Worm (Caenorhabditis elegans) whole organism, young adult: ENCODE results near the gene gcc-2.

Experiments used
- B0261.1 ChIP-seq: sonication (generic microtip); optimal IDR thresholded peaks from 2 replicates; lab custom pipeline; 2016; ENCODE audit warnings: mild to moderate bottlenecking, missing genetic modification characterization, moderate library complexity, missing compliant biosample characterization
- C17E4.6 ChIP-seq: fragments of 200-800 bp; sonication (Bioruptor generic); IDR thresholded peaks from 2 replicates; pipeline ENCODE4 v1.3.6; 2022; ENCODE audit warnings: missing genetic modification reagents, missing genetic modification characterization, missing compliant biosample characterization
- F23B12.7 ChIP-seq: sonication (generic microtip); optimal IDR thresholded peaks from 2 replicates; lab custom pipeline; 2017; ENCODE audit warnings: missing genetic modification characterization, mild to moderate bottlenecking, missing compliant biosample characterization, antibody characterized with exemption, moderate library complexity; ENCODE audit not compliant: insufficient read depth
- F57A8.1 ChIP-seq: fragments of 200-800 bp; sonication (Bioruptor generic); optimal IDR thresholded peaks from 2 replicates; lab custom pipeline; 2018; ENCODE audit warnings: mild to moderate bottlenecking, missing genetic modification characterization, moderate library complexity, missing compliant biosample characterization
- T07F8.4 ChIP-seq: sonication (generic microtip); optimal IDR thresholded peaks from 2 replicates; lab custom pipeline; 2016; ENCODE audit warnings: mild to moderate bottlenecking, missing genetic modification characterization, moderate library complexity, missing compliant biosample characterization
- T26A5.8 ChIP-seq: sonication (generic microtip); optimal IDR thresholded peaks from 2 replicates; lab custom pipeline; 2016; ENCODE audit warnings: missing genetic modification characterization, missing compliant biosample characterization
- Y53F4B.3 ChIP-seq: fragments of 200-800 bp; sonication (Bioruptor generic); IDR thresholded peaks from 2 replicates; pipeline ENCODE4 v1.3.6; 2022; ENCODE audit warnings: missing genetic modification reagents, missing genetic modification characterization, missing compliant biosample characterization
- Y56A3A.18 ChIP-seq: fragments of 200-800 bp; sonication (Bioruptor generic); IDR thresholded peaks from 2 replicates; pipeline ENCODE4 v1.3.6; 2022; ENCODE audit warnings: missing genetic modification reagents, missing genetic modification characterization, missing compliant biosample characterization
- Y95B8A.8 ChIP-seq: fragments of 200-800 bp; sonication (Bioruptor generic); IDR thresholded peaks from 2 replicates; pipeline ENCODE4 v1.3.6; 2022; ENCODE audit warnings: missing genetic modification reagents, missing genetic modification characterization, missing compliant biosample characterization
- ZK185.1 ChIP-seq: sonication (generic microtip); optimal IDR thresholded peaks from 2 replicates; lab custom pipeline; 2016; ENCODE audit warnings: mild to moderate bottlenecking, missing genetic modification characterization, missing compliant biosample characterization; ENCODE audit not compliant: poor library complexity, severe bottlenecking
- aptf-2 ChIP-seq: fragments of 200-800 bp; sonication (Bioruptor generic); conservative IDR thresholded peaks from 2 replicates; pipeline ENCODE4 v1.3.6; 2022; ENCODE audit warnings: missing genetic modification reagents, missing genetic modification characterization, missing compliant biosample characterization
- athp-1 ChIP-seq: sonication (generic microtip); optimal IDR thresholded peaks from 2 replicates; lab custom pipeline; 2017; ENCODE audit warnings: mild to moderate bottlenecking, missing genetic modification characterization, missing compliant biosample characterization
- ceh-79 ChIP-seq: sonication (generic microtip); optimal IDR thresholded peaks from 2 replicates; lab custom pipeline; 2017; ENCODE audit warnings: mild to moderate bottlenecking, missing genetic modification characterization, missing compliant biosample characterization
- chd-7 ChIP-seq: sonication (generic microtip); optimal IDR thresholded peaks from 2 replicates; lab custom pipeline; 2016; ENCODE audit warnings: mild to moderate bottlenecking, missing genetic modification characterization, moderate library complexity, missing compliant biosample characterization
- dpl-1 ChIP-seq: fragments of 150-350 bp; optimal IDR thresholded peaks from 2 replicates; lab custom pipeline; 2014; ENCODE audit warnings: missing biosample characterization, missing genetic modification reagents, missing genetic modification characterization
- efl-1 ChIP-seq: fragments of 150-350 bp; optimal IDR thresholded peaks from 2 replicates; lab custom pipeline; 2014; ENCODE audit warnings: missing biosample characterization, missing genetic modification reagents, missing genetic modification characterization
- egl-18 ChIP-seq: fragments of 200-800 bp; sonication (Bioruptor generic); IDR thresholded peaks from 2 replicates; pipeline ENCODE4 v1.3.6; 2022; ENCODE audit warnings: missing genetic modification reagents, missing genetic modification characterization, missing compliant biosample characterization
- egrh-3 ChIP-seq: fragments of 200-800 bp; sonication (Bioruptor generic); IDR thresholded peaks from 2 replicates; pipeline ENCODE4 v1.3.6; 2022; ENCODE audit warnings: missing genetic modification reagents, missing genetic modification characterization, missing compliant biosample characterization
- hlh-26 ChIP-seq: fragments of 200-800 bp; sonication (Bioruptor generic); conservative IDR thresholded peaks from 2 replicates; pipeline ENCODE4 v1.3.6; 2022; ENCODE audit warnings: missing genetic modification reagents, missing genetic modification characterization, missing compliant biosample characterization
- hmg-1.2 ChIP-seq: fragments of 200-800 bp; sonication (Bioruptor generic); IDR thresholded peaks from 2 replicates; pipeline ENCODE4 v1.3.6; 2022; ENCODE audit warnings: missing genetic modification reagents, missing genetic modification characterization, missing compliant biosample characterization
- hsf-1 ChIP-seq: fragments of 200-800 bp; sonication (Bioruptor generic); IDR thresholded peaks from 2 replicates; pipeline ENCODE4 v1.3.6; 2022; ENCODE audit warnings: missing genetic modification reagents, missing genetic modification characterization, missing compliant biosample characterization
- lag-1 ChIP-seq: fragments of 200-800 bp; sonication (Bioruptor generic); IDR thresholded peaks from 2 replicates; pipeline ENCODE4 v1.3.6; 2022; ENCODE audit warnings: missing genetic modification reagents, missing genetic modification characterization, missing compliant biosample characterization
- lin-26 ChIP-seq: fragments of 200-800 bp; sonication (Bioruptor generic); IDR thresholded peaks from 2 replicates; pipeline ENCODE4 v1.3.6; 2022; ENCODE audit warnings: missing genetic modification reagents, missing genetic modification characterization, missing compliant biosample characterization
- lin-35 ChIP-seq, 3 experiments: fragments of 150-350 bp in 2 of 3; sonication (generic microtip) in 1 of 3; optimal IDR thresholded peaks; 2 replicates each; lab custom pipeline; 2014 to 2018; ENCODE audit warnings: missing biosample characterization in 3 of 3, missing genetic modification characterization in 3 of 3, missing genetic modification reagents in 3 of 3
- lin-54 ChIP-seq: fragments of 200-800 bp; sonication (Bioruptor generic); optimal IDR thresholded peaks from 2 replicates; lab custom pipeline; 2018; ENCODE audit warnings: mild to moderate bottlenecking, missing genetic modification characterization, missing compliant biosample characterization
- madf-10 ChIP-seq: sonication (generic microtip); optimal IDR thresholded peaks from 2 replicates; lab custom pipeline; 2016; ENCODE audit warnings: mild to moderate bottlenecking, missing genetic modification characterization, missing compliant biosample characterization
- madf-3 ChIP-seq: fragments of 200-800 bp; sonication (Bioruptor generic); IDR thresholded peaks from 2 replicates; pipeline ENCODE4 v1.3.6; 2022; ENCODE audit warnings: missing genetic modification reagents, missing genetic modification characterization, missing compliant biosample characterization
- madf-8 ChIP-seq: fragments of 200-800 bp; sonication (Bioruptor generic); conservative IDR thresholded peaks from 2 replicates; pipeline ENCODE4 v1.3.6; 2022; ENCODE audit warnings: missing genetic modification reagents, missing genetic modification characterization, missing compliant biosample characterization
- mes-4 ChIP-seq: sonication (generic microtip); optimal IDR thresholded peaks from 2 replicates; lab custom pipeline; 2016; ENCODE audit warnings: missing genotype, missing genetic modification characterization, missing compliant biosample characterization
- nfya-1 ChIP-seq: sonication (generic microtip); optimal IDR thresholded peaks from 2 replicates; lab custom pipeline; 2017; ENCODE audit warnings: antibody characterized with exemption, missing compliant biosample characterization, missing genetic modification characterization, borderline replicate concordance; ENCODE audit not compliant: insufficient read depth
- nhr-120 ChIP-seq: fragments of 200-800 bp; sonication (Bioruptor generic); IDR thresholded peaks from 2 replicates; pipeline ENCODE4 v1.3.6; 2022; ENCODE audit warnings: missing genetic modification characterization, missing compliant biosample characterization
- nhr-80 ChIP-seq: sonication (generic microtip); optimal IDR thresholded peaks from 2 replicates; lab custom pipeline; 2016; ENCODE audit warnings: missing genetic modification characterization, missing compliant biosample characterization
- pbrm-1 ChIP-seq: fragments of 200-800 bp; sonication (Bioruptor generic); IDR thresholded peaks from 2 replicates; pipeline ENCODE4 v1.3.6; 2022; ENCODE audit warnings: missing genetic modification reagents, missing genetic modification characterization, missing compliant biosample characterization
- rec-8 ChIP-seq, 2 experiments: sonication (generic microtip); optimal IDR thresholded peaks; 2 replicates each; lab custom pipeline; 2016; ENCODE audit warnings: mild to moderate bottlenecking in 2 of 2, missing genetic modification characterization in 2 of 2, missing genetic modification reagents in 2 of 2, missing genotype in 2 of 2, missing biosample characterization in 1 of 2, missing compliant biosample characterization in 1 of 2, moderate library complexity in 1 of 2
- rpc-1 ChIP-seq, 2 experiments: fragments of 150-350 bp in 1 of 2; sonication (generic microtip) in 1 of 2; optimal IDR thresholded peaks; 2 replicates each; lab custom pipeline; 2014 to 2018; ENCODE audit warnings: missing biosample characterization in 1 of 2, missing genetic modification characterization in 1 of 2, missing genetic modification reagents in 1 of 2, missing genotype in 1 of 2
- snpc-1.1 ChIP-seq: sonication (generic microtip); optimal IDR thresholded peaks from 2 replicates; lab custom pipeline; 2017; ENCODE audit warnings: missing genetic modification characterization, mild to moderate bottlenecking, missing compliant biosample characterization, antibody characterized with exemption, moderate library complexity, missing genotype, missing genetic modification reagents; ENCODE audit not compliant: insufficient read depth
- snpc-4 ChIP-seq, 5 experiments: fragments of 150-350 bp in 1 of 5; sonication (generic microtip) in 4 of 5; optimal IDR thresholded peaks; 2 replicates each; lab custom pipeline; 2014 to 2018; ENCODE audit warnings: missing genetic modification characterization in 5 of 5, missing biosample characterization in 3 of 5, antibody characterized with exemption in 2 of 5, mild to moderate bottlenecking in 2 of 5, missing compliant biosample characterization in 2 of 5, missing genotype in 2 of 5, moderate library complexity in 2 of 5, missing genetic modification reagents in 1 of 5
- sptf-2 ChIP-seq: fragments of 200-800 bp; sonication (Bioruptor generic); optimal IDR thresholded peaks from 2 replicates; lab custom pipeline; 2018; ENCODE audit warnings: mild to moderate bottlenecking, missing genetic modification characterization, missing compliant biosample characterization
- tbx-9 ChIP-seq: sonication (generic microtip); optimal IDR thresholded peaks from 2 replicates; lab custom pipeline; 2016; ENCODE audit warnings: borderline replicate concordance, missing genetic modification characterization, inconsistent platforms, missing compliant biosample characterization
- unc-130 ChIP-seq: sonication (generic microtip); optimal IDR thresholded peaks from 2 replicates; lab custom pipeline; 2016; ENCODE audit warnings: missing genetic modification reagents, missing genetic modification characterization, missing compliant biosample characterization
- unc-62 ChIP-seq: fragments of 150-350 bp; optimal IDR thresholded peaks from 2 replicates; lab custom pipeline; 2014; ENCODE audit warnings: missing biosample characterization, missing genetic modification reagents, missing genetic modification characterization
- zim-3 ChIP-seq: sonication (generic microtip); optimal IDR thresholded peaks from 2 replicates; lab custom pipeline; 2017; ENCODE audit warnings: mild to moderate bottlenecking, missing genetic modification characterization, moderate library complexity, missing compliant biosample characterization
- ztf-22 ChIP-seq: fragments of 200-800 bp; sonication (Bioruptor generic); optimal IDR thresholded peaks from 2 replicates; lab custom pipeline; 2018; ENCODE audit warnings: mild to moderate bottlenecking, missing genetic modification characterization, moderate library complexity, missing compliant biosample characterization

Gene gcc-2

DNA sequence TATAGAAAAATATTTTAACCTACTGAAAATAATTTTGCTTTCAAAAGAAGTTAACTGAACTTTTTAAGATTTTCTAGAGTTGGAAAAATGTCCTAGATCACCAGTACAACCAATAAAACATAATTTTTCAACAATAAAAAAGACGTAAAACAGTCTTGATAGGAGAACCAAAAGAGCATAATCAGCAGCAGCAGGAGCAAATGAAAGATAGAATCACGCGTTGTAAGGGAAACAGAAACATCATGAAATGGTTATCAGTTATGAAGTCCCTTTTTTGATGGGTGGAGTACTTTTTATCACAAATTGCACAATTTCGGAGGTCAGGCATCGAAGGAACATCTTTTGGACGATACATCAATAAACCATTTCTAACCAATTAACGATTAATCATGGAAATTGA lies 40.0 kb downstream of the gcc-2 start:
- TF ChIP-seq unc-62 (GFP tag; lab: Kevin White, UChicago) = no peak
- no peak for TF ChIP-seq snpc-4 (GFP tag; optimal IDR thresholded peaks at IDR 0.05; lab: Kevin White, UChicago)
- peak in 1 of 4 experiments; percentile 44 for TF ChIP-seq snpc-4 (tag; optimal IDR thresholded peaks at IDR 0.05; lab: Kevin White, UChicago)
- peak; percentile 92 for TF ChIP-seq nhr-80
- TF ChIP-seq nfya-1 (tag; lab: Kevin White, UChicago) = no peak
- TF ChIP-seq ceh-79 (tag; lab: Kevin White, UChicago) = no peak

DNA sequence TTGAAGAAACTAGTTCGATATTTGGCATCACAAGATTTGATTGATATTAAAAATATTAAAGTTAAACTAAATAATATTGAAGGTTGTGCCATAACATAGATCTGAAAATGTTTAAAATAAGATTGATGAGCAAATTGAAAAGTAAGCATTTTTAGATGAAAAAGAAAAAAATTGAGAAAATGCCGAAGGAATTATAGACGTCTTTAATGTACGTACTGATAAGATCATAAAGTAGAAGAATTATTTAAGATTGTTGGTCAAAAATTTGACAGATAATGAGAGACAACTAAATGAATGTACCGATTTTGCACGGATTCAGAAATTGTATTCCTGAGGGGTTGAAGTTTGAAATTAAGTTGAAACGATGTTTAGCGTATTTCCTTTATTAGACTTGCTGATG lies 41.8 kb downstream of the gcc-2 start, which contains the start of gene ncx-7:
Gene ncx-7 (minus strand): TSS at position 101 of the 400 bp plus-strand sequence.
- TF ChIP-seq nhr-80 (peak; percentile 33), aptf-2 (no peak)

- TF ChIP-seq chd-7 (no peak), Y56A3A.18 (GFP tag; lab: Robert Waterston, UW) (peak; percentile 78; the same call in 1 of the 2 replicates), rpc-1 (optimal IDR thresholded peaks at IDR 0.05; lab: Kevin White, UChicago) (no peak), rpc-1 (tag; optimal IDR thresholded peaks at IDR 0.05; lab: Kevin White, UChicago) (peak; percentile 7), T07F8.4 (tag; lab: Kevin White, UChicago) (no peak), lag-1 (no peak), madf-8 (GFP tag; lab: Robert Waterston, UW) (peak; percentile 37; the same call in 1 of the 2 replicates), lin-26 (no peak), pbrm-1 (GFP tag; lab: Robert Waterston, UW) (peak; percentile 95), snpc-1.1 (tag; lab: Kevin White, UChicago) (peak; percentile 99), B0261.1 (tag; lab: Kevin White, UChicago) (no peak), dpl-1 (GFP tag; lab: Kevin White, UChicago) (no peak), F23B12.7 (tag; lab: Kevin White, UChicago) (peak; percentile 84), nhr-120 (GFP tag; lab: Robert Waterston, UW) (no peak), rec-8 (tag; optimal IDR thresholded peaks at IDR 0.05; lab: Kevin White, UChicago) (peak in 1 of 2 experiments; percentile 41), efl-1 (GFP tag; lab: Kevin White, UChicago) (peak; percentile 9), T26A5.8 (tag; lab: Kevin White, UChicago) (no peak), Y53F4B.3 (no peak), ztf-22 (GFP tag; lab: Kevin White, UChicago) (no peak), madf-3 (GFP tag; lab: Robert Waterston, UW) (no peak), ZK185.1 (tag; lab: Kevin White, UChicago) (peak; percentile 72), egl-18 (GFP tag; lab: Robert Waterston, UW) (no peak), mes-4 (tag; lab: Kevin White, UChicago) (no peak), lin-35 (GFP tag; optimal IDR thresholded peaks at IDR 0.05; lab: Kevin White, UChicago) (no peak), tbx-9 (tag; lab: Kevin White, UChicago) (no peak), madf-10 (tag; lab: Kevin White, UChicago) (no peak), C17E4.6 (GFP tag; lab: Robert Waterston, UW) (peak; percentile 55; the same call in 1 of the 2 replicates), F57A8.1 (GFP tag; lab: Kevin White, UChicago) (no peak), sptf-2 (GFP tag; lab: Kevin White, UChicago) (no peak), hmg-1.2 (GFP tag; lab: Robert Waterston, UW) (peak; percentile 98), athp-1 (tag; lab: Kevin White, UChicago) (no peak), zim-3 (tag; lab: Kevin White, UChicago) (peak; percentile 40), Y95B8A.8 (peak; percentile 62; the same call in 1 of the 2 replicates), unc-62 (GFP tag; lab: Kevin White, UChicago) (no peak), hsf-1 (GFP tag; lab: Robert Waterston, UW) (0 out of 2 replicates have a peak, but pooled peaks have one; percentile 26), egrh-3 (no peak), lin-54 (GFP tag; lab: Kevin White, UChicago) (peak; percentile 65), unc-130 (GFP tag; lab: Kevin White, UChicago) (no peak), hlh-26 (GFP tag; lab: Robert Waterston, UW) (no peak)
These were observed 44.7 kb downstream of the gcc-2 start for ce11 chrIII:9717243-9717642.
